3 fruit fly cellular contexts compared by ENCODE assay signal in the genomic region with DNA sequence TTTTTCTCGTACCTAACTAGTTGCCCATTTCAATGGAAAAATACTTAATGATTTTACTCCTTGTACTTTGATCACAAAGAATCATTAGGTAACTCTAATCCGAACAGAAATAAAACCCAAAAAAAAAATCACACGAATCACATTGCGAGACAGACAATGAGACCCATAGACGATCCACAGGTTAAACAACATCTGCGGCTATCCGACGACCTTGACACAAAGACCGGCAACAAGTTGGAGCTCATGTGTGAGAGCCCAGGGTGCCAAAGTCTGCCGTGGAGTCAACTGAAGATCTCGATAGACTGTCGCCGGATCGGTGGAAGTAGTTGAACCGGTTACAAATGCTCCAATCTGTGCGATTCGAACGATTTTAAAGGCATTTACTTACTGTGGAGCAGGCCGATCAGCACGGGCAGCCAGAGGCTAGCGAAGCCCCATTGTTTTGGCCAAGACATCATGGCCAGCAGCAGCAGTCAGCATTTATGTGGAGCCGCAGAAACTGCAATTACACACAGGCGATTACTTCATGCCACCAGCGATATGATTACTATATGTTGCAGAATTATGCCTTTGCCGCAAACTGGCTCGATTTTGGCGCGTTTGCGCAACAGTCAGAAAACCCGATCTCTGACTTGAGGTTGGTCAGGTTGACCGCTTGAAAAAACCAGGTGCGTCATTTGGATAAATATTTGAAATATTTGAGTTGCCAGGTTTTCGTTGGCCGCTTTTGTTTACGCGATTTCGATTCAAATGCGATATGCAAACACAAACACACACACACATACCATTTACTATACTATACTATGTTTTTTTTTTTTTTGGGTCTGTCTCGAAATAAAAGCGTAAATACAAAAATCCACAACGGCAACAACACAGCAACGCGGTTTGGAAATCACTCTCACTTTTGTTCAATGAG.
TF ChIP-seq lines count a peak whose summit lies in the region.

No protein-coding gene starts in this region.

- no peak for TF ChIP-seq CTCF in whole organism, embryonic (GFP tag; optimal IDR thresholded peaks at IDR 0.05; lab: Kevin White, UChicago)

TF ChIP-seq in whole organism, embryonic, 481 proteins besides CTCF, POLR2A, EP300 and RAD21:
- TF ChIP-seq Blimp-1 (GFP tag; optimal IDR thresholded peaks at IDR 0.05; lab: Kevin White, UChicago) (peak; percentile 34), CG9797 (GFP tag; optimal IDR thresholded peaks at IDR 0.05; lab: Kevin White, UChicago) (no peak), CoRest (tag; optimal IDR thresholded peaks at IDR 0.05; lab: Kevin White, UChicago) (no peak), CG12769 (tag; optimal IDR thresholded peaks at IDR 0.05; lab: Kevin White, UChicago) (peak; percentile 6), CG42726 (GFP tag; IDR thresholded peaks at IDR 0.05; lab: Robert Waterston, UW; ENCODE audit: partially characterized antibody) (0 out of 2 replicates have a peak, but pooled peaks have one; percentile 42), CG14441 (GFP tag; IDR thresholded peaks at IDR 0.05; lab: Robert Waterston, UW) (peak; percentile 7; the same call in 1 of the 2 replicates), chinmo (GFP tag; IDR thresholded peaks at IDR 0.05; lab: Robert Waterston, UW; ENCODE audit: partially characterized antibody) (peak; percentile 72; the same call in 2 of the 4 replicates), sqz (GFP tag; optimal IDR thresholded peaks at IDR 0.05; lab: Kevin White, UChicago) (peak; percentile 80), ftz-f1 (GFP tag; optimal IDR thresholded peaks at IDR 0.05; lab: Kevin White, UChicago) (peak; percentile 62), Atf6 (GFP tag; IDR thresholded peaks at IDR 0.05; lab: Robert Waterston, UW) (peak; percentile 41; the same call in 1 of the 2 replicates), sd (tag; optimal IDR thresholded peaks at IDR 0.05; lab: Kevin White, UChicago) (peak; percentile 98), CG6175 (GFP tag; IDR thresholded peaks at IDR 0.05; lab: Robert Waterston, UW) (0 out of 3 replicates have a peak, but pooled peaks have one; percentile 24), CG7271 (tag; optimal IDR thresholded peaks at IDR 0.05; lab: Kevin White, UChicago) (no peak)

TF ChIP-seq in whole organism, prepupa, 60 proteins besides CTCF, POLR2A, EP300 and RAD21:
- no peak for TF ChIP-seq Met (GFP tag; optimal IDR thresholded peaks at IDR 0.05; lab: Kevin White, UChicago)
- TF ChIP-seq CG6163 (GFP tag; IDR thresholded peaks at IDR 0.05; lab: Robert Waterston, UW): no peak
- TF ChIP-seq Sox14 (GFP tag; optimal IDR thresholded peaks at IDR 0.05; lab: Kevin White, UChicago): no peak
- peak; percentile 61 for TF ChIP-seq fkh (GFP tag; optimal IDR thresholded peaks at IDR 0.05; lab: Kevin White, UChicago)
- no peak for TF ChIP-seq cyc (GFP tag; optimal IDR thresholded peaks at IDR 0.05; lab: Kevin White, UChicago)
- no peak for TF ChIP-seq topi (GFP tag; optimal IDR thresholded peaks at IDR 0.05; lab: Kevin White, UChicago)
- no peak for TF ChIP-seq Ets96B (tag; optimal IDR thresholded peaks at IDR 0.05; lab: Kevin White, UChicago)
- TF ChIP-seq ss (GFP tag; optimal IDR thresholded peaks at IDR 0.05; lab: Kevin White, UChicago): no peak
- TF ChIP-seq Lpt (GFP tag; optimal IDR thresholded peaks at IDR 0.05; lab: Kevin White, UChicago): no peak
- no peak for TF ChIP-seq CG6276 (GFP tag; optimal IDR thresholded peaks at IDR 0.05; lab: Kevin White, UChicago)
- no peak for TF ChIP-seq CG15336 (GFP tag; IDR thresholded peaks at IDR 0.05; lab: Robert Waterston, UW)
- no peak for TF ChIP-seq Hr4 (GFP tag; optimal IDR thresholded peaks at IDR 0.05; lab: Kevin White, UChicago)
- TF ChIP-seq Sox15 (GFP tag; optimal IDR thresholded peaks at IDR 0.05; lab: Kevin White, UChicago): no peak
- TF ChIP-seq CG6808 (GFP tag; optimal IDR thresholded peaks at IDR 0.05; lab: Kevin White, UChicago): peak; percentile 98
- TF ChIP-seq CG3919 (GFP tag; optimal IDR thresholded peaks at IDR 0.05; lab: Kevin White, UChicago): no peak
- TF ChIP-seq CG4318 (GFP tag; optimal IDR thresholded peaks at IDR 0.05; lab: Kevin White, UChicago): no peak
- TF ChIP-seq Smox (GFP tag; optimal IDR thresholded peaks at IDR 0.05; lab: Kevin White, UChicago): no peak
- TF ChIP-seq Eip78C (GFP tag; lab: Kevin White, UChicago): peak; percentile 32
- TF ChIP-seq CG1621 (tag; optimal IDR thresholded peaks at IDR 0.05; lab: Kevin White, UChicago): peak; percentile 55
- TF ChIP-seq salr (GFP tag; optimal IDR thresholded peaks at IDR 0.05; lab: Kevin White, UChicago): no peak

TF ChIP-seq in whole organism, pupa, 21 proteins besides CTCF, POLR2A, EP300 and RAD21:
- TF ChIP-seq CG4496 (GFP tag; IDR thresholded peaks at IDR 0.05; lab: Robert Waterston, UW): 0 out of 3 replicates have a peak, but pooled peaks have one; percentile 21
- no peak for TF ChIP-seq CG12605 (GFP tag; IDR thresholded peaks at IDR 0.05; lab: Robert Waterston, UW)
- TF ChIP-seq EcR (GFP tag; optimal IDR thresholded peaks at IDR 0.05; lab: Kevin White, UChicago): peak; percentile 38
